Worm (Caenorhabditis elegans) whole organism, L2 larva: Measurements from ENCODE around the gene twk-16.

ENCODE experiments used
- C34F6.9 ChIP-seq: fragments of 150-350 bp; optimal IDR thresholded peaks from 2 replicates; lab custom pipeline; 2014; ENCODE audit warnings: missing biosample characterization, missing genetic modification characterization
- F13H6.1 ChIP-seq: sonication (generic microtip); optimal IDR thresholded peaks from 2 replicates; lab custom pipeline; 2016; ENCODE audit warnings: missing genetic modification characterization, missing compliant biosample characterization
- Y55F3AM.14 ChIP-seq: fragments of 200-800 bp; sonication (Bioruptor generic); optimal IDR thresholded peaks from 2 replicates; lab custom pipeline; 2018; ENCODE audit warnings: mild to moderate bottlenecking, missing genetic modification characterization, missing compliant biosample characterization
- alr-1 ChIP-seq: fragments of 150-350 bp; optimal IDR thresholded peaks from 2 replicates; lab custom pipeline; 2014; ENCODE audit warnings: missing biosample characterization, missing genetic modification characterization
- aly-2 ChIP-seq: fragments of 150-350 bp; optimal IDR thresholded peaks from 2 replicates; lab custom pipeline; 2014; ENCODE audit warnings: missing biosample characterization, missing genetic modification characterization
- blmp-1 ChIP-seq: sonication (generic microtip); optimal IDR thresholded peaks from 2 replicates; lab custom pipeline; 2017; ENCODE audit warnings: missing genetic modification characterization, mild to moderate bottlenecking, missing compliant biosample characterization, antibody characterized with exemption, moderate library complexity; ENCODE audit not compliant: insufficient read depth
- ceh-16 ChIP-seq: fragments of 150-350 bp; optimal IDR thresholded peaks from 2 replicates; lab custom pipeline; 2014; ENCODE audit warnings: missing biosample characterization, missing genetic modification characterization
- crh-2 ChIP-seq: sonication (generic microtip); optimal IDR thresholded peaks from 2 replicates; lab custom pipeline; 2017; ENCODE audit warnings: missing biosample characterization, missing genetic modification characterization
- dmd-4 ChIP-seq: sonication (generic microtip); optimal IDR thresholded peaks from 2 replicates; lab custom pipeline; 2017; ENCODE audit warnings: missing biosample characterization, missing genetic modification characterization
- egl-27 ChIP-seq: sonication (generic microtip); optimal IDR thresholded peaks from 3 replicates; lab custom pipeline; 2017; ENCODE audit warnings: missing biosample characterization, missing genetic modification reagents, missing genetic modification characterization
- elt-1 ChIP-seq: fragments of 150-350 bp; optimal IDR thresholded peaks from 2 replicates; lab custom pipeline; 2014; ENCODE audit warnings: missing biosample characterization, missing genetic modification characterization
- elt-3 ChIP-seq: sonication (generic microtip); optimal IDR thresholded peaks from 2 replicates; lab custom pipeline; 2017; ENCODE audit warnings: missing biosample characterization, missing genetic modification characterization
- fos-1 ChIP-seq: fragments of 150-350 bp; optimal IDR thresholded peaks from 2 replicates; lab custom pipeline; 2014; ENCODE audit warnings: missing biosample characterization, missing genetic modification characterization
- gmeb-1 ChIP-seq: fragments of 150-350 bp; optimal IDR thresholded peaks from 2 replicates; lab custom pipeline; 2014; ENCODE audit warnings: missing biosample characterization, missing genetic modification characterization
- lin-11 ChIP-seq: fragments of 150-350 bp; sonication (generic microtip); optimal IDR thresholded peaks from 2 replicates; lab custom pipeline; 2014; ENCODE audit warnings: missing biosample characterization, missing genetic modification characterization, inconsistent platforms, mixed read lengths
- lsy-2 ChIP-seq, 2 experiments: fragments of 150-350 bp in 1 of 2; sonication (generic microtip) in 1 of 2; optimal IDR thresholded peaks; 2 replicates each; lab custom pipeline; 2014 to 2017; ENCODE audit warnings: missing biosample characterization in 2 of 2, missing genetic modification characterization in 2 of 2
- mbf-1 ChIP-seq: sonication (generic microtip); optimal IDR thresholded peaks from 2 replicates; lab custom pipeline; 2017; ENCODE audit warnings: missing biosample characterization, missing genetic modification characterization
- mdl-1 ChIP-seq, 2 experiments: fragments of 150-350 bp in 1 of 2; sonication (generic microtip) in 1 of 2; optimal IDR thresholded peaks; 2 replicates each; lab custom pipeline; 2017; ENCODE audit warnings: missing biosample characterization in 2 of 2, missing genetic modification characterization in 2 of 2
- nhr-10 ChIP-seq: sonication (generic microtip); optimal IDR thresholded peaks from 2 replicates; lab custom pipeline; 2017; ENCODE audit warnings: missing biosample characterization, missing genetic modification characterization
- nhr-11 ChIP-seq: fragments of 150-350 bp; optimal IDR thresholded peaks from 2 replicates; lab custom pipeline; 2014; ENCODE audit warnings: missing biosample characterization, missing genetic modification characterization
- nhr-12 ChIP-seq: fragments of 150-350 bp; optimal IDR thresholded peaks from 2 replicates; lab custom pipeline; 2014; ENCODE audit warnings: missing biosample characterization, missing genetic modification characterization
- nhr-23 ChIP-seq: fragments of 150-350 bp; optimal IDR thresholded peaks from 2 replicates; lab custom pipeline; 2014; ENCODE audit warnings: missing biosample characterization, missing genetic modification reagents, missing genetic modification characterization
- nhr-237 ChIP-seq: fragments of 150-350 bp; optimal IDR thresholded peaks from 2 replicates; lab custom pipeline; 2014; ENCODE audit warnings: missing biosample characterization, missing genetic modification characterization
- nhr-6 ChIP-seq: fragments of 150-350 bp; optimal IDR thresholded peaks from 2 replicates; lab custom pipeline; 2014; ENCODE audit warnings: missing biosample characterization, missing genetic modification characterization
- nhr-77 ChIP-seq: fragments of 150-350 bp; optimal IDR thresholded peaks from 2 replicates; lab custom pipeline; 2014; ENCODE audit warnings: missing biosample characterization, missing genetic modification characterization
- sem-4 ChIP-seq: fragments of 150-350 bp; optimal IDR thresholded peaks from 2 replicates; lab custom pipeline; 2014; ENCODE audit warnings: missing biosample characterization, missing genetic modification reagents, missing genetic modification characterization
- skn-1 ChIP-seq: sonication (generic microtip); optimal IDR thresholded peaks from 2 replicates; lab custom pipeline; 2017; ENCODE audit warnings: missing biosample characterization, missing genetic modification characterization
- sma-9 ChIP-seq, 2 experiments: fragments of 150-350 bp in 1 of 2; sonication (generic microtip) in 1 of 2; optimal IDR thresholded peaks; 2 replicates each; lab custom pipeline; 2014 to 2016; ENCODE audit warnings: missing genetic modification characterization in 2 of 2, mild to moderate bottlenecking in 1 of 2, missing biosample characterization in 1 of 2, missing compliant biosample characterization in 1 of 2, missing genetic modification reagents in 1 of 2, moderate library complexity in 1 of 2
- snpc-4 ChIP-seq: fragments of 150-350 bp; optimal IDR thresholded peaks from 2 replicates; lab custom pipeline; 2014; ENCODE audit warnings: missing biosample characterization, missing genetic modification characterization
- unc-39 ChIP-seq: fragments of 150-350 bp; optimal IDR thresholded peaks from 2 replicates; lab custom pipeline; 2014; ENCODE audit warnings: missing biosample characterization, missing genetic modification characterization
- unc-55 ChIP-seq: fragments of 150-350 bp; sonication (generic microtip); optimal IDR thresholded peaks from 3 replicates; lab custom pipeline; 2014; ENCODE audit warnings: missing biosample characterization, missing genetic modification reagents, missing genetic modification characterization
- unc-62 ChIP-seq: fragments of 150-350 bp; optimal IDR thresholded peaks from 2 replicates; lab custom pipeline; 2014; ENCODE audit warnings: missing biosample characterization, missing genetic modification reagents, missing genetic modification characterization
- ztf-1 ChIP-seq: fragments of 200-800 bp; sonication (Bioruptor generic); conservative IDR thresholded peaks from 2 replicates; pipeline ENCODE4 v1.3.6; 2022; ENCODE audit warnings: missing genetic modification characterization, missing compliant biosample characterization
- ztf-11 ChIP-seq: sonication (generic microtip); optimal IDR thresholded peaks from 2 replicates; lab custom pipeline; 2017; ENCODE audit warnings: missing biosample characterization, missing genetic modification characterization
- ztf-4 ChIP-seq: fragments of 150-350 bp; optimal IDR thresholded peaks from 2 replicates; lab custom pipeline; 2014; ENCODE audit warnings: missing biosample characterization, missing genetic modification characterization

Gene twk-16

ce11 chrX:3067052-3067451 is 13.9 kb upstream of the twk-16 start:
- TF ChIP-seq alr-1 (no peak), fos-1 (tag; lab: Kevin White, UChicago) (no peak), dmd-4 (tag; lab: Kevin White, UChicago) (no peak), elt-3 (tag; lab: Kevin White, UChicago) (no peak), Y55F3AM.14 (GFP tag; lab: Kevin White, UChicago) (no peak), aly-2 (tag; lab: Kevin White, UChicago) (no peak), nhr-12 (tag; lab: Kevin White, UChicago) (no peak), nhr-237 (tag; lab: Kevin White, UChicago) (no peak), gmeb-1 (tag; lab: Kevin White, UChicago) (no peak), C34F6.9 (tag; lab: Kevin White, UChicago) (no peak), nhr-6 (tag; lab: Kevin White, UChicago) (no peak), ceh-16 (tag; lab: Kevin White, UChicago) (no peak), skn-1 (no peak), mbf-1 (tag; lab: Kevin White, UChicago) (no peak), nhr-11 (tag; lab: Kevin White, UChicago) (no peak), nhr-10 (tag; lab: Kevin White, UChicago) (no peak), unc-39 (tag; lab: Kevin White, UChicago) (no peak), crh-2 (tag; lab: Kevin White, UChicago) (no peak)

ce11 chrX:3070322-3070721 is 10.6 kb upstream of the twk-16 start, which contains the start of gene ceh-31:
Gene ceh-31 (minus strand): TSS chrX:3070422.
- no peak for TF ChIP-seq mdl-1 (tag; optimal IDR thresholded peaks at IDR 0.05; lab: Kevin White, UChicago)
- no peak for TF ChIP-seq alr-1

ce11 chrX:3087245-3087644 is 6.3 kb downstream of the twk-16 start, which contains the start of gene F52E4.5:
Gene F52E4.5 (minus strand): TSS chrX:3087345.
- TF ChIP-seq alr-1 (no peak), mdl-1 (tag; optimal IDR thresholded peaks at IDR 0.05; lab: Kevin White, UChicago) (no peak), unc-62 (no peak), unc-55 (GFP tag; lab: Kevin White, UChicago) (no peak), lin-11 (tag; lab: Kevin White, UChicago) (no peak), nhr-237 (tag; lab: Kevin White, UChicago) (no peak), nhr-23 (tag; lab: Kevin White, UChicago) (no peak), nhr-6 (tag; lab: Kevin White, UChicago) (no peak), nhr-77 (tag; lab: Kevin White, UChicago) (no peak), egl-27 (tag; lab: Kevin White, UChicago) (no peak), ztf-11 (tag; lab: Kevin White, UChicago) (no peak), crh-2 (tag; lab: Kevin White, UChicago) (no peak)

- TF ChIP-seq lsy-2 (tag; optimal IDR thresholded peaks at IDR 0.05; lab: Kevin White, UChicago) (no peak), snpc-4 (tag; lab: Kevin White, UChicago) (no peak), unc-55 (GFP tag; lab: Kevin White, UChicago) (no peak), ztf-1 (GFP tag; lab: Robert Waterston, UW) (no peak), egl-27 (tag; lab: Kevin White, UChicago) (no peak), sem-4 (tag; lab: Kevin White, UChicago) (no peak), elt-1 (tag; lab: Kevin White, UChicago) (no peak), F13H6.1 (tag; lab: Kevin White, UChicago) (no peak), gmeb-1 (tag; lab: Kevin White, UChicago) (no peak), mbf-1 (tag; lab: Kevin White, UChicago) (no peak), sma-9 (GFP tag; optimal IDR thresholded peaks at IDR 0.05; lab: Kevin White, UChicago) (no peak), sma-9 (tag; optimal IDR thresholded peaks at IDR 0.05; lab: Kevin White, UChicago) (no peak), nhr-6 (tag; lab: Kevin White, UChicago) (no peak), crh-2 (tag; lab: Kevin White, UChicago) (no peak), nhr-23 (tag; lab: Kevin White, UChicago) (no peak), skn-1 (no peak), lin-11 (tag; lab: Kevin White, UChicago) (no peak), blmp-1 (tag; lab: Kevin White, UChicago) (no peak), ztf-4 (tag; lab: Kevin White, UChicago) (no peak), unc-62 (no peak), dmd-4 (tag; lab: Kevin White, UChicago) (no peak)
Observed at ce11 chrX:3087647-3088046, 6.7 kb downstream of the twk-16 start.
